Fruit fly (Drosophila melanogaster) whole organism, adult: ENCODE results near the gene CG4390.

Experiments used
- CG11617 ChIP-seq: fragments of 200-800 bp; sonication (Bioruptor generic); optimal IDR thresholded peaks from 2 replicates; lab custom pipeline; 2017; ENCODE audit warnings: mild to moderate bottlenecking, missing biosample characterization, missing genetic modification reagents, missing genetic modification characterization
- CG14711 ChIP-seq: fragments of 200-800 bp; sonication (Bioruptor generic); optimal IDR thresholded peaks from 2 replicates; lab custom pipeline; 2018; ENCODE audit warnings: missing biosample characterization, mild to moderate bottlenecking, missing genetic modification characterization, moderate library complexity
- CG5204 ChIP-seq: fragments of 200-800 bp; sonication (Bioruptor generic); optimal IDR thresholded peaks from 2 replicates; lab custom pipeline; 2016; ENCODE audit warnings: missing biosample characterization, missing genetic modification characterization
- CG7045 ChIP-seq: fragments of 200-800 bp; sonication (Bioruptor generic); optimal IDR thresholded peaks from 2 replicates; lab custom pipeline; 2017; ENCODE audit warnings: missing biosample characterization, mild to moderate bottlenecking, missing genetic modification characterization
- CG7101 ChIP-seq: fragments of 200-800 bp; sonication (Bioruptor generic); optimal IDR thresholded peaks from 2 replicates; lab custom pipeline; 2018; ENCODE audit warnings: missing biosample characterization, mild to moderate bottlenecking, missing genetic modification characterization, moderate library complexity
- Clk ChIP-seq: fragments of 200-800 bp; sonication (Bioruptor generic); optimal IDR thresholded peaks from 2 replicates; lab custom pipeline; 2017; ENCODE audit warnings: missing biosample characterization, missing genetic modification characterization
- Crg-1 ChIP-seq: fragments of 200-800 bp; sonication (Bioruptor generic); optimal IDR thresholded peaks from 2 replicates; lab custom pipeline; 2016; ENCODE audit warnings: missing biosample characterization, missing genetic modification characterization
- Mnt ChIP-seq: fragments of 200-800 bp; sonication (Bioruptor generic); optimal IDR thresholded peaks from 2 replicates; lab custom pipeline; 2016; ENCODE audit warnings: missing biosample characterization, mild to moderate bottlenecking, missing genetic modification characterization
- bab1 ChIP-seq: fragments of 200-800 bp; sonication (Bioruptor generic); optimal IDR thresholded peaks from 3 replicates; lab custom pipeline; 2019; ENCODE audit warnings: missing biosample characterization, mild to moderate bottlenecking, missing genetic modification characterization, moderate library complexity
- cic ChIP-seq: fragments of 200-800 bp; sonication (Bioruptor generic); optimal IDR thresholded peaks from 2 replicates; lab custom pipeline; 2017; ENCODE audit warnings: missing biosample characterization, mild to moderate bottlenecking, missing genetic modification characterization, moderate library complexity
- cnc ChIP-seq, 2 experiments: fragments of >200 bp; optimal IDR thresholded peaks; 2 replicates each; lab custom pipeline; 2017
- kay ChIP-seq: fragments of 200-800 bp; sonication (Bioruptor generic); peaks from one replicate; lab custom pipeline; 2016; ENCODE audit warnings: missing biosample characterization, missing genetic modification characterization, borderline replicate concordance
- ovo ChIP-seq: fragments of 200-800 bp; sonication (Bioruptor generic); optimal IDR thresholded peaks from 2 replicates; lab custom pipeline; 2016; ENCODE audit warnings: missing biosample characterization, missing genetic modification characterization
- pad ChIP-seq: fragments of 200-800 bp; sonication (Bioruptor generic); optimal IDR thresholded peaks from 3 replicates; lab custom pipeline; 2017; ENCODE audit warnings: missing biosample characterization, missing genetic modification characterization, mild to moderate bottlenecking, moderate library complexity, missing genetic modification reagents

DNA sequence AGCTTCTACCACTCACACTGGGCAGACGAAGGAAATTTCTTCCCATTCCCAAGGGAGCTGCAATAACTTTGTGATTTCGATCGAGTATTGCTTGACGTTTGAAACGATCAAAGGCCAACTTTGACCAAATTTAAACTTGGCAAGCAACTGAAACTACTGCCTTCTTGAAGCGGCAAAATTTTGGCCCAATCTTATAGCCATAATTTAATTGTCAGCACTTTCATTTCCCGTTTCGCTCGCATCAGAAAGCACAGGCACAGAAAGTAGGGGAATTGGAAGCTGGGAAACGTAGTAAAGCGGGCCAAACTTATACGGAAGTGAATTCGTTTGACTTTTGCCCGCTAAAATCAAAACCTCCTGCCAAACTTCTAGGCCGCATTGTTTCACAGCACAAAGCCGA, at the start of gene CG4390:
- TF ChIP-seq Crg-1 (GFP tag; lab: Kevin White, UChicago) (no peak), pad (no peak), CG5204 (GFP tag; lab: Kevin White, UChicago) (no peak), kay (GFP tag; lab: Kevin White, UChicago) (no peak), bab1 (GFP tag; lab: Kevin White, UChicago) (no peak), cic (GFP tag; lab: Kevin White, UChicago) (no peak), CG7045 (GFP tag; lab: Kevin White, UChicago) (no peak), CG7101 (tag; lab: Kevin White, UChicago) (no peak), CG11617 (no peak), CG14711 (tag; lab: Kevin White, UChicago) (no peak), ovo (GFP tag; lab: Kevin White, UChicago) (no peak), cnc (optimal IDR thresholded peaks at IDR 0.05; lab: Kevin White, UChicago) (no peak), Clk (GFP tag; lab: Kevin White, UChicago) (no peak), Mnt (GFP tag; lab: Kevin White, UChicago) (no peak)
